Fruit fly (Drosophila melanogaster): ENCODE measurements around the gene CG31551.

- TF ChIP-seq CG12768 (GFP tag; optimal IDR thresholded peaks at IDR 0.05) = no peak
- TF ChIP-seq bab1 (GFP tag; optimal IDR thresholded peaks at IDR 0.05) = no peak
- no peak for TF ChIP-seq toe (GFP tag; optimal IDR thresholded peaks at IDR 0.05)
- TF ChIP-seq kay (GFP tag; ENCODE audit: borderline replicate concordance) = no peak
- no peak for TF ChIP-seq CG11617 (GFP tag; optimal IDR thresholded peaks at IDR 0.05)
- no peak for TF ChIP-seq Mnt (GFP tag; optimal IDR thresholded peaks at IDR 0.05)
- TF ChIP-seq CG7101 (tag; optimal IDR thresholded peaks at IDR 0.05) = no peak
- no peak for TF ChIP-seq CG33017 (tag; optimal IDR thresholded peaks at IDR 0.05)
- TF ChIP-seq Crg-1 (GFP tag; optimal IDR thresholded peaks at IDR 0.05) = no peak
- no peak for TF ChIP-seq Hr96 (GFP tag; optimal IDR thresholded peaks at IDR 0.05)
- no peak for TF ChIP-seq CG7045 (GFP tag; optimal IDR thresholded peaks at IDR 0.05)
- TF ChIP-seq CG1620 (GFP tag; optimal IDR thresholded peaks at IDR 0.05) = no peak
- no peak for TF ChIP-seq pad (GFP tag; optimal IDR thresholded peaks at IDR 0.05)
- TF ChIP-seq tj (GFP tag; optimal IDR thresholded peaks at IDR 0.05) = peak; percentile 2
Observed at dm6 chr3R:5612372-5613113, 15.1 kb upstream of the CG31551 start, which contains the start of gene Rga.
